Worm (Caenorhabditis elegans) whole organism, L3 larva: Measurements from ENCODE around the gene col-68.

Source experiments
- aly-2 ChIP-seq: fragments of 150-350 bp; optimal IDR thresholded peaks from 2 replicates; lab custom pipeline; 2014; ENCODE audit warnings: missing biosample characterization, missing genetic modification characterization
- ama-1 ChIP-seq: fragments of 150-350 bp; optimal IDR thresholded peaks from 2 replicates; lab custom pipeline; 2018
- ceh-16 ChIP-seq: sonication (generic microtip); optimal IDR thresholded peaks from 2 replicates; lab custom pipeline; 2017; ENCODE audit warnings: missing biosample characterization, missing genetic modification characterization
- ceh-28 ChIP-seq: fragments of 150-350 bp; optimal IDR thresholded peaks from 2 replicates; lab custom pipeline; 2014; ENCODE audit warnings: missing biosample characterization, missing genetic modification reagents, missing genetic modification characterization
- ceh-82 ChIP-seq: fragments of 150-350 bp; optimal IDR thresholded peaks from 2 replicates; lab custom pipeline; 2014; ENCODE audit warnings: missing biosample characterization, missing genetic modification characterization
- daf-12 ChIP-seq: fragments of 150-350 bp; optimal IDR thresholded peaks from 2 replicates; lab custom pipeline; 2014; ENCODE audit warnings: missing biosample characterization, missing genetic modification reagents, missing genetic modification characterization
- egl-27 ChIP-seq: sonication (generic microtip); optimal IDR thresholded peaks from 4 replicates; lab custom pipeline; 2017; ENCODE audit warnings: missing biosample characterization, missing genetic modification reagents, missing genetic modification characterization
- egl-5 ChIP-seq: fragments of 150-350 bp; optimal IDR thresholded peaks from 2 replicates; lab custom pipeline; 2017; ENCODE audit warnings: missing biosample characterization, missing genetic modification reagents, missing genetic modification characterization, inconsistent platforms
- elt-1 ChIP-seq: fragments of 150-350 bp; optimal IDR thresholded peaks from 2 replicates; lab custom pipeline; 2014; ENCODE audit warnings: missing biosample characterization, missing genetic modification characterization
- elt-2 ChIP-seq: sonication (generic microtip); optimal IDR thresholded peaks from 2 replicates; lab custom pipeline; 2016; ENCODE audit warnings: missing genetic modification reagents, mild to moderate bottlenecking, missing genetic modification characterization, missing compliant biosample characterization
- eor-1 ChIP-seq, 2 experiments: fragments of 150-350 bp; optimal IDR thresholded peaks; 2 replicates each; lab custom pipeline; 2014 to 2018; ENCODE audit warnings: missing biosample characterization in 2 of 2, missing genetic modification characterization in 2 of 2
- fkh-10 ChIP-seq: sonication (generic microtip); optimal IDR thresholded peaks from 2 replicates; lab custom pipeline; 2017; ENCODE audit warnings: missing biosample characterization, missing genetic modification reagents, missing genetic modification characterization
- fkh-2 ChIP-seq: fragments of 150-350 bp; optimal IDR thresholded peaks from 2 replicates; lab custom pipeline; 2014; ENCODE audit warnings: missing biosample characterization, missing genetic modification reagents, missing genetic modification characterization
- fos-1 ChIP-seq: fragments of 150-350 bp; optimal IDR thresholded peaks from 2 replicates; lab custom pipeline; 2014; ENCODE audit warnings: missing biosample characterization, missing genetic modification characterization
- hmg-11 ChIP-seq: sonication (generic microtip); optimal IDR thresholded peaks from 2 replicates; lab custom pipeline; 2016; ENCODE audit warnings: missing genetic modification characterization, missing compliant biosample characterization
- jun-1 ChIP-seq: fragments of 150-350 bp; optimal IDR thresholded peaks from 2 replicates; lab custom pipeline; 2014; ENCODE audit warnings: missing biosample characterization, missing genetic modification reagents, missing genetic modification characterization
- lin-15B ChIP-seq: fragments of 150-350 bp; optimal IDR thresholded peaks from 2 replicates; lab custom pipeline; 2014; ENCODE audit warnings: missing biosample characterization, missing genetic modification characterization
- mml-1 ChIP-seq: fragments of 150-350 bp; sonication (generic microtip); optimal IDR thresholded peaks from 3 replicates; lab custom pipeline; 2014; ENCODE audit warnings: missing biosample characterization, missing genetic modification characterization
- nhr-11 ChIP-seq: fragments of 150-350 bp; optimal IDR thresholded peaks from 2 replicates; lab custom pipeline; 2014; ENCODE audit warnings: missing biosample characterization, missing genetic modification characterization
- nhr-237 ChIP-seq: fragments of 150-350 bp; optimal IDR thresholded peaks from 2 replicates; lab custom pipeline; 2014; ENCODE audit warnings: missing biosample characterization, missing genetic modification characterization
- nhr-25 ChIP-seq: sonication (generic microtip); optimal IDR thresholded peaks from 2 replicates; lab custom pipeline; 2017; ENCODE audit warnings: missing biosample characterization, missing genetic modification characterization
- nhr-43 ChIP-seq: sonication (generic microtip); optimal IDR thresholded peaks from 2 replicates; lab custom pipeline; 2016; ENCODE audit warnings: mild to moderate bottlenecking, missing genetic modification characterization, missing compliant biosample characterization; ENCODE audit not compliant: poor library complexity, severe bottlenecking
- nhr-67 ChIP-seq: fragments of 150-350 bp; optimal IDR thresholded peaks from 2 replicates; lab custom pipeline; 2014; ENCODE audit warnings: missing biosample characterization, missing genetic modification characterization
- nhr-77 ChIP-seq: fragments of 150-350 bp; optimal IDR thresholded peaks from 2 replicates; lab custom pipeline; 2014; ENCODE audit warnings: missing biosample characterization, missing genetic modification characterization
- pqm-1 ChIP-seq: fragments of 150-350 bp; optimal IDR thresholded peaks from 2 replicates; lab custom pipeline; 2017; ENCODE audit warnings: missing biosample characterization, missing genetic modification characterization, inconsistent platforms
- sea-2 ChIP-seq: fragments of 150-350 bp; sonication (generic microtip); optimal IDR thresholded peaks from 4 replicates; lab custom pipeline; 2014; ENCODE audit warnings: missing biosample characterization, missing genetic modification reagents, missing genetic modification characterization
- tbx-2 ChIP-seq: sonication (generic microtip); optimal IDR thresholded peaks from 2 replicates; lab custom pipeline; 2016; ENCODE audit warnings: mild to moderate bottlenecking, missing genetic modification characterization, missing compliant biosample characterization
- unc-39 ChIP-seq: sonication (generic microtip); optimal IDR thresholded peaks from 4 replicates; lab custom pipeline; 2017; ENCODE audit warnings: missing biosample characterization, missing genetic modification characterization
- ztf-4 ChIP-seq: fragments of 150-350 bp; optimal IDR thresholded peaks from 2 replicates; lab custom pipeline; 2014; ENCODE audit warnings: missing biosample characterization, missing genetic modification characterization

col-68 gene

DNA sequence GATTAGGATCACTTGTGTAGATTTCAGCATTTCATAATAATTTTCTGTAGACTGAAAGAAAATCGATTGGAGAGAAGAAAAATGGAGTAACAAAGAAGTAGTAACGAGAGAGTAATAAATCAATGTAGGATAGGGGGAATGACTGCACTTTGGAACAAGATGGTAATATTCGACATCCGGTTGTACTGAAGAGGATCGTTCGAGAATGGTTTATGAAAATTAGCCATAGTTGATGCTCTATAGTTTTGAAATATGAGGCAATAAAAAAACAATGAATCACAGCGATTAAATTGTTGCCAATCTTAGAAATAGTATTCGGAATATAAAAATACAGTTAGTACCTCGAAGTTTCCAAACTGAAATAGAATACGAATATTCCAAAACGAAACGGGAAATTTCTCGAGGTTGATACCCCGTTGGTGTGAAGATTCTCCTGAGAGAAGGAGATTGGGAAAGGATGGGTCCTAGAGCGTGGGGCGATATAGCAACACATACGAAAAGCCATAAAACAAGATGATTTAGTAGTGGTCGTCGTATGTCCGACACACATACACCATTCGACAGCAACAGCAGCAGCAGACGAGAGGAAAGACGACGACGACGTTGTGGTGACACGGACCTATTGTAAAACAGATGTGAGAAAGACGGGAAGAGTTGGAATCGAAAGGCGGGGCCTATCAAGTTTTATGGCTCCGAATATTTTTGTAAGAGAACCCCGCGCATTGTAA, 29.4 kb downstream of the col-68 start, which contains the start of gene cwn-1:
Gene cwn-1 (minus strand): TSS at position 51 of the 728 bp plus-strand sequence.
- no peak for TF ChIP-seq nhr-237 (tag; lab: Kevin White, UChicago)
- peak; percentile 68 for TF ChIP-seq egl-5 (tag; lab: Kevin White, UChicago)

DNA sequence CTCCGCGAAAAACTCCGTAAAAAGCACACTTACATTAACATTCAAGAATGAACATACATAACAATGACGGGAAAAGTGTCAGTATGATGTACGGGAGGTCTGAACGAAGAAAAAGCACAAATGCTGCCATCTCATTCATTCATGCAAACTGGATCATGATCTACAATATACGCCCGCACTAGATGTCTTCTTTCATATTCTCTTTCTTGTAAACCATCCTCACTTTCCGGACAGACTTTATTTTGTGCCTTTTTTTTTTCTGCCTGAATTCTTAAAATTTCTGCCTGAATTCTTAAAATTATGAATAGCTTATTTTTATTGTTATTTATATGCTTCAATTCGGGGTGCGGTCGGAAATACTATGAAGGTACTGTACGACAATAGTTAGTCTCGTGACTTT, 30.8 kb downstream of the col-68 start, which contains the start of gene K10B4.1:
Gene K10B4.1 (plus strand): TSS at position 301 of the 400 bp plus-strand sequence.
- TF ChIP-seq egl-5 (tag; lab: Kevin White, UChicago): no peak
- no peak for TF ChIP-seq ztf-4 (tag; lab: Kevin White, UChicago)
- no peak for TF ChIP-seq nhr-25
- TF ChIP-seq unc-39 (tag; lab: Kevin White, UChicago): no peak
- TF ChIP-seq ceh-16 (tag; lab: Kevin White, UChicago): no peak
- no peak for TF ChIP-seq nhr-11
- no peak for TF ChIP-seq elt-2 (tag; lab: Kevin White, UChicago)
- TF ChIP-seq elt-1 (tag; lab: Kevin White, UChicago): no peak
- TF ChIP-seq nhr-67 (tag; lab: Kevin White, UChicago): no peak
- no peak for TF ChIP-seq aly-2 (tag; lab: Kevin White, UChicago)
- TF ChIP-seq nhr-43: no peak
- TF ChIP-seq ama-1 (lab: Kevin White, UChicago): no peak
- TF ChIP-seq tbx-2 (tag; lab: Kevin White, UChicago): no peak
- no peak for TF ChIP-seq fkh-10 (GFP tag; lab: Kevin White, UChicago)
- TF ChIP-seq nhr-77 (tag; lab: Kevin White, UChicago): no peak
- TF ChIP-seq mml-1: no peak
- no peak for TF ChIP-seq egl-27 (tag; lab: Kevin White, UChicago)

DNA sequence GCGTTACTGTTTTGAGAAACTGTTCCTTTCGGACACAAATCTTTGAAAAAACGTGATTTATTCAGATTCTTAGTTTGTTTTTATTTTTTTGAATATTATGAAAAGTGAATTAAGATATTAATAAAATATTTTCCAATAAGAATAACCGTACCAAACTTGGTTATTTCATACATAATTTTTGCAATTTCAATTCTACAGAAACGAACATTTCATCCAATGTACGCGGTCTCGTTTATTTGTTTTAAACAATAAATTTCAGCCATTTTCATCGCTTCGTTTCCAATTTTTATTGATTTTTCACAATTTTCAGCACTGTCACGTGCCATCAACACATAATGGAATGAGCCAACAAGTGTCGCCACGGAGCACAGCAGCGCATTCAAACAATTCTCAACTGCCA, 42.6 kb downstream of the col-68 start, which contains the start of gene T25D3.4:
Gene T25D3.4 (plus strand): TSS at position 301 of the 400 bp plus-strand sequence.
- TF ChIP-seq jun-1 (tag; lab: Kevin White, UChicago): no peak
- peak; percentile 17 for TF ChIP-seq elt-2 (tag; lab: Kevin White, UChicago)
- TF ChIP-seq daf-12 (tag; lab: Kevin White, UChicago): no peak

DNA sequence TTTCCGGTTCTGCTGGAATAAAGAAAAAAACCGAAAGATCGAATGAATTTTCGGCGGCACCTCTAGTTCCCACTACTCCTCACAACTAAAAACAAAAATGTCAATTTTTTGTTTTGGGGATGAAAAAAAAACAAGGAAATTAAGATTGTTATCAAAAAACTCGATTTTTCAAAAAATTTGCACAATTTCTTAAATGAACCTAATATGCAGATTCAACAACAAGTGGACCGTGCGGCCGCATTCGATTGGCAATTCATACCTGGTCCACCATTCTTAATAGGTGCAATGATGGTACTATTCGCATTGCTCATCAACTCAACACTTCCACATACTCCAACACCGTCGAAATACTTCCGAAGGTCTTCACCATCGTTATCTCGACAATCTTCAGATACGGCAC, 47.2 kb downstream of the col-68 start:
- TF ChIP-seq fos-1 (tag; lab: Kevin White, UChicago) (no peak), mml-1 (no peak), elt-1 (tag; lab: Kevin White, UChicago) (no peak), nhr-237 (tag; lab: Kevin White, UChicago) (no peak), fkh-10 (GFP tag; lab: Kevin White, UChicago) (no peak), lin-15B (tag; lab: Kevin White, UChicago) (no peak), sea-2 (no peak), hmg-11 (no peak), ceh-16 (tag; lab: Kevin White, UChicago) (no peak), ceh-82 (no peak)

DNA sequence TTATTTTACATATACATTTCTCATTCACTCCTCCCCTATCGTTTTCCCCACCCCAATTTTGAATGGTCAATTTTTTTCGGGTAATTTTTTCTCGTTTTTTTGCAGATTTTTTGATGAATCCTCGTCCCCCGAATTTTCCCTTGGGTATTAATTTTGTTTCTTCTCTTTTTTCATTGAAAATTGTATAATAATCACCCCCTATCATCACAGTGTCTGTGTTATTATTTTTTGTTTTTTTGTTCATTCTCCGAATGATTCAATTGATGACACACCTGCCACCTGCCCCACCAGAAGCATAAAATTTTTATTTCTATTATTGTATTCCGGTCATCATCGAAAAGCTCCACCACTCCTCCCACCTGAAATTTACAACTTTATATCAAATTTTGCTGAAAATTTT, 47.9 kb downstream of the col-68 start, which contains the start of gene T25D3.3:
Gene T25D3.3 (plus strand): TSS at position 301 of the 400 bp plus-strand sequence.
- no peak for TF ChIP-seq eor-1 (tag; optimal IDR thresholded peaks at IDR 0.05; lab: Kevin White, UChicago)
- no peak for TF ChIP-seq egl-27 (tag; lab: Kevin White, UChicago)
- no peak for TF ChIP-seq tbx-2 (tag; lab: Kevin White, UChicago)
- no peak for TF ChIP-seq fkh-2 (tag; lab: Kevin White, UChicago)
- TF ChIP-seq sea-2: no peak
- no peak for TF ChIP-seq daf-12 (tag; lab: Kevin White, UChicago)
- TF ChIP-seq elt-2 (tag; lab: Kevin White, UChicago): no peak
- TF ChIP-seq ceh-28 (tag; lab: Kevin White, UChicago): no peak
- no peak for TF ChIP-seq pqm-1 (tag; lab: Kevin White, UChicago)
